Fruit fly (Drosophila melanogaster) whole organism, prepupa: Measurements from ENCODE around the gene Acp29AB.

Experiments used
- CG8319 ChIP-seq: fragments of 200-800 bp; sonication (Bioruptor generic); optimal IDR thresholded peaks from 3 replicates; lab custom pipeline; 2016; ENCODE audit warnings: missing biosample characterization, missing genetic modification characterization
- Hr39 ChIP-seq: fragments of 200-800 bp; sonication (Bioruptor generic); optimal IDR thresholded peaks from 2 replicates; lab custom pipeline; 2016; ENCODE audit warnings: missing biosample characterization, missing genetic modification characterization
- Lpt ChIP-seq: fragments of 200-800 bp; sonication (Bioruptor generic); optimal IDR thresholded peaks from 3 replicates; lab custom pipeline; 2016; ENCODE audit warnings: missing biosample characterization, missing genetic modification characterization
- achi ChIP-seq: fragments of 200-800 bp; sonication (Bioruptor generic); optimal IDR thresholded peaks from 3 replicates; lab custom pipeline; 2016; ENCODE audit warnings: missing biosample characterization, missing genetic modification characterization
- fkh ChIP-seq: fragments of 200-800 bp; sonication (Bioruptor generic); optimal IDR thresholded peaks from 3 replicates; lab custom pipeline; 2017; ENCODE audit warnings: missing biosample characterization, mild to moderate bottlenecking, missing genetic modification characterization, moderate library complexity

DNA sequence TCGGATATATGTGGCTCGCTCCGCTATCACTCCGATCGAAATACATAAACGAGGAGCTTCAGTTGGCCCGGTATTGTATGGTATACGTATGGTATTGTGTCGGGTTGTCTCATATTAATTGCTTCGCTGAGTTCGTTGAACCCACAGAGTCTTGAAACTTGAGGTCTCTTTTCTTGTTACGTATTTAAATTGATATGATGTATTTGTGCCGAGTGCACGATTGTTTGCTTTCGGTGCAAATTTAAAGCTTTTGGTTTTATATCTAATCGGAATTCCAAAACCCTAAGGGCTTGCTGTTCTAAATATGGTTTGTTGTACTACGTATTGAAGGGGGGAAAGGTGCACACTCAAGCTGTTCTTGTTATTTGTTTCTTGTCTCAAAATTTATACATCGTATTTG is 32.2 kb upstream of the Acp29AB start:
- no peak for TF ChIP-seq Hr39 (GFP tag; lab: Kevin White, UChicago)
- no peak for TF ChIP-seq CG8319 (GFP tag; lab: Kevin White, UChicago)
- TF ChIP-seq fkh (GFP tag; lab: Kevin White, UChicago): no peak
- no peak for TF ChIP-seq Lpt (GFP tag; lab: Kevin White, UChicago)
- no peak for TF ChIP-seq achi (GFP tag; lab: Kevin White, UChicago)
